Worm (Caenorhabditis elegans): Measurements from ENCODE around the gene sysm-1.
A peak's percentile ranks its signal among the peaks of the same experiment; 100 is the strongest.

sysm-1 gene

DNA sequence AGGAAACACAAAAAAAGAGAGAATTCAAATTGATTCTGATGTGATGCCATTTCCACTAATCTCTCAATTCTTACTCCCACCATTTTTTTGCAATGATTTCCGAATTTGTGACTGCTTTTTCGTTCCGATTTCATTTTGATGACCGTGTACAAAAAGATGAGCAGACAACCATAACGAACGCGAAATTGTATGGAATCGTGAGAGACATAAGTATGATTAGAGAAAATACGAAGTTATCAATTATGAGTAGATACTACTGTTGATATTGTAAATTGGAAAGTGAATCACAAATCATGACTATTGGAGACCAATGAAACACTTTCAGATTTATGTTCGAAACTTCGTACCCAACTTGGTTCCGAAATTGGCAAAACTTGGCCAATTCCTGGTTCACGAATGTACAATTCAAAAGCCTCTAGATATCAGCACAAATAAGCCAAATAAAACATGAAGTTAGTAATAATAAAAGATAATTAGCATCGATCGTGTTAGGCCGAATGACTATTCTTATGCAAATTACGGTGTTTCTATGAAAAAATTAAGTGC, 28.6 kb upstream of the sysm-1 start:
- TF ChIP-seq dmd-4 (tag; optimal IDR thresholded peaks at IDR 0.05; ENCODE audit: borderline replicate concordance), result no peak
- no peak for TF ChIP-seq K02D7.2 (tag; optimal IDR thresholded peaks at IDR 0.05)
- TF ChIP-seq rnt-1 (tag; optimal IDR thresholded peaks at IDR 0.05), result no peak
- TF ChIP-seq hlh-8 (tag; optimal IDR thresholded peaks at IDR 0.05), result no peak
- TF ChIP-seq pqm-1 (tag; optimal IDR thresholded peaks at IDR 0.05), result no peak
- TF ChIP-seq lin-11 (tag; optimal IDR thresholded peaks at IDR 0.05), result no peak
- no peak for TF ChIP-seq K09A11.1 (tag; optimal IDR thresholded peaks at IDR 0.05; ENCODE audit: insufficient read depth)

DNA sequence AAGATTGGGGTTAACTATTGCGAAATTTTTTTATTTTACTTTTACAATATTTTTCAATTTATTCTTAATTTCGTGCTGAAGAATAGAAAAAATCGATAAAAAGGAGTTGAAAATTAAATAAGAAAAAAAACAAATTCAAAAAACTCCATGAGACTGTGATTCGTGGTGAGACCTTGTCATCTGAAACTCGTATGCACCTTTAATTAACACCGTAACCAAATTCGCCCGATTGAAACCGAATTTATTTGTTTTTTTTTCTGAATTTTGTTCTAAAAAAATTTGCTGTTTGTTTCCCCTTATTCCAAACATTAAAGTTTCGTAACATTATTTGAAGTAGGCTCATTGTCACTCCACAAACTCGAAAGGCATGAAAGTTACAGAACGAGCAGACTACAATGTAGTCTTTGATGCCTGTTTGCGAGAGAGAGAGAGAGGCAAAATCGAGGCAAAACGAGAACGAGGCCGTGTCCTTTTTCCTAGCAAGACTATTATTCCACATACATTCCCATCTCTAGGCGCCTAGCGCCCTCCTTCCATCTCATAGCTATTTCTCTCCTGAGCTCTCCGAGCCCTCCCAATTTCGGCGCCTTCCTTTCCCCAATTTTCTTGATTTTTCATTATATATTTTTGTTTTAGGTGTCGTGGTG, 26.0 kb upstream of the sysm-1 start, which contains the start of gene T24H10.4:
Gene T24H10.4, plus strand, starts transcription at position 630 of the 647 bp plus-strand sequence.
- TF ChIP-seq unc-42 (tag; optimal IDR thresholded peaks at IDR 0.05) (peak; percentile 37), ceh-22 (tag; optimal IDR thresholded peaks at IDR 0.05) (no peak)

DNA sequence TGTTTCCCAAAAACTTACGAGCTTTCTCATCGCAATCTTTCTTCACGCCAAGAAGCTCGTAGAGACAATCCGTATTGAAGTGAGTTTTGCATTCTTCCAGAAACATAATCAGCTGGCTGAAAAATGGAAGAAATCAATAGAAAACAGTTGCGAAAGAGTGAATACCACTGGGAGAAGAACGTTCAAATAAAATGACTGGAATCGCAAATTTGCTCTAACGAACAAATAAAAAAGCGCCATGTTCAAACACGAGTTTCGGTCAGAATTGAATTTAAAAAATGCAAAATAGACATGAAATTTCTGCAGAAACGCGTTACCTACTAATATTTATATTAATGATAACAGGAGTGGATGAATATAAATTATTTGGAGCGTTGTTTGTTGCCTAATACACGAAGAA, 25.4 kb upstream of the sysm-1 start, which contains the start of gene dnj-23:
Gene dnj-23, minus strand, starts transcription at position 158 of the 400 bp plus-strand sequence.
- no peak for TF ChIP-seq C38D4.7 (GFP tag; optimal IDR thresholded peaks at IDR 0.05)

DNA sequence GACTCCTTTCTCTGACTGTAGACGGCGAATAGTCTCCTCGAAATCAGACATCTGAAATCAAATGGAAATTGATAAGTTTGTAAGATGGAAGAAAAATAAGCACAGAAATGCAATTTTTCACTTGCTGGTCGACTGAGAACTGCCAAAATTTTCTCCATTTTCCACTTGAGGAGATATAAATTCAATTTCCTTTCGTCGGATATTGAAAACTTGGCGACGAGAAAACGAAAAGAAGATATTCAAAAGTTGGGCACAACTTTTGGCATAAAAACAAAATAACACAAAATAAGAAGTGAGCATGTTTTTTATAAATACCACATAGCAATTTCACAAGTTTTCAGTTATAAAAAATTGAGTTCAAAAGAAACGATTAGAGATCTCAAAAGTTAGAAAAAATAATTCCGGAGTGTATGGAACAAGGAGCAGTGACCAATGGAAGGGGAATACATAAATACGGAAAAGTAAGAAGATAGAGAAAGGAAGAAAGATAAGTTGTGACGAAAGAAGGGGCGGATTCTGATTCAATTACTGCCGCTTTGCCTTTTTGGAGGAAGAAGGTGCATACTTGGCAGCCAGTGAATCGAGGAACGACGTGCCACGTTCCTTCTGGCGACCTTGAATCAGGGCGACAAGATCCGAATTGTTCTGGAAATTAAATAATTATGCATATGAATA, 24.2 kb upstream of the sysm-1 start, which contains the start of gene dyrb-1:
Gene dyrb-1, minus strand, starts transcription at position 51 of the 675 bp plus-strand sequence.
- no peak for TF ChIP-seq madf-2 (tag; optimal IDR thresholded peaks at IDR 0.05)
- TF ChIP-seq unc-42 (tag; optimal IDR thresholded peaks at IDR 0.05), result peak; percentile 89

DNA sequence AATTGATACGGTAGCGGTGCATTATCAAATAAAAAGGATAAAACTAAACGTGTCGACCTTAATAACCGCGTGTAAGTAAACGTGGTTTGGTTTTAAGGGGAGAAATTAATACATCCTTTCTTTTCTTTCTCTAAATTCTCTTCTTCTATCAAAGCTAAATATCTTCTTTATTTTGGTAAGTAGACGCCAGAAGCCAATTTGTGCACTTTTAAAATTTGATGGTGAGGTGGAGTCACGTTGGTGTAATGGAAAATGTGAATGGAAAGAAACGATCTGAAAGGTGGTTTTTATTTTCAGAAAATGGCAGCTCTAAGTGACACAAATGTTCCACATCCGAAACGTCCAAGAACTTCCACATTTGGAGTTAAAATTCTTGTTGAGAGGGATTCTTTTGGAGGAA, 17.8 kb upstream of the sysm-1 start, which contains the start of gene T24H10.5:
Gene T24H10.5, plus strand, starts transcription at position 301 of the 400 bp plus-strand sequence.
- TF ChIP-seq T23F11.4 (GFP tag; optimal IDR thresholded peaks at IDR 0.05) (no peak), ttx-3 (tag; optimal IDR thresholded peaks at IDR 0.05) (no peak), rnt-1 (tag; optimal IDR thresholded peaks at IDR 0.05) (no peak), lin-11 (tag; optimal IDR thresholded peaks at IDR 0.05) (no peak), hlh-13 (GFP tag; optimal IDR thresholded peaks at IDR 0.05) (no peak)

DNA sequence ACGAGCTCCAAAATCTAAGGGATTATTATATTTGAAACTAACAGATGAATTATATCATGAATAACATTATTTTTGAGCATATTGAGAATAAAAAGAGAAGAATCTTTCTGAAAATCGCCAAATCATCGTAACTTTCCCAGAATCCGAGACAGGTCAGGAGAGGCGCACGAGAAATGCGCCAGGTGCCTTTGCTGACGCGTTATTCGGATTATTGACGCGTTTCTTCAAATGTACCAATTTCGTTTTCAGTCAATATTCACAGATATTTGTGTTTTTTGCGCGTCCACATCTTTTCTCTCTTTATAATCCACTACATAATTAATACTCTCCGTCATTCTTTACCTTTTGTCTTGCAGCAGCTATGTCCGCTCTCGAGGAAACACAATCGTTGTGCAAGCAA, 16.0 kb upstream of the sysm-1 start, which contains the start of gene T24H10.1:
Gene T24H10.1, plus strand, starts transcription at position 355 of the 400 bp plus-strand sequence.
- TF ChIP-seq unc-42 (tag; optimal IDR thresholded peaks at IDR 0.05) (peak; percentile 17), zip-5 (tag; optimal IDR thresholded peaks at IDR 0.05) (no peak), ceh-48 (tag; optimal IDR thresholded peaks at IDR 0.05) (peak; percentile 58), sox-2 (GFP tag; IDR thresholded peaks at IDR 0.05) (no peak), che-1 (tag; optimal IDR thresholded peaks at IDR 0.05) (no peak), tbx-2 (tag; optimal IDR thresholded peaks at IDR 0.05) (peak; percentile 14), sox-4 (tag; optimal IDR thresholded peaks at IDR 0.05) (no peak), K09A11.1 (tag; optimal IDR thresholded peaks at IDR 0.05; ENCODE audit: insufficient read depth) (no peak), hlh-30 (tag; optimal IDR thresholded peaks at IDR 0.05; ENCODE audit: insufficient read depth) (peak; percentile 21), F13H6.1 (tag; optimal IDR thresholded peaks at IDR 0.05) (no peak), elt-4 (tag; optimal IDR thresholded peaks at IDR 0.05) (no peak), ztf-16 (tag; optimal IDR thresholded peaks at IDR 0.05) (no peak), ceh-30 (tag; optimal IDR thresholded peaks at IDR 0.05) (no peak), syd-9 (tag; optimal IDR thresholded peaks at IDR 0.05) (no peak), unc-3 (GFP tag; conservative IDR thresholded peaks at IDR 0.05) (no peak), unc-3 (tag; optimal IDR thresholded peaks at IDR 0.05) (no peak), mec-3 (tag; optimal IDR thresholded peaks at IDR 0.05; ENCODE audit: borderline replicate concordance) (no peak)
